Worm (Caenorhabditis elegans): Measurements from ENCODE around the gene H17B01.2.

Gene H17B01.2

DNA sequence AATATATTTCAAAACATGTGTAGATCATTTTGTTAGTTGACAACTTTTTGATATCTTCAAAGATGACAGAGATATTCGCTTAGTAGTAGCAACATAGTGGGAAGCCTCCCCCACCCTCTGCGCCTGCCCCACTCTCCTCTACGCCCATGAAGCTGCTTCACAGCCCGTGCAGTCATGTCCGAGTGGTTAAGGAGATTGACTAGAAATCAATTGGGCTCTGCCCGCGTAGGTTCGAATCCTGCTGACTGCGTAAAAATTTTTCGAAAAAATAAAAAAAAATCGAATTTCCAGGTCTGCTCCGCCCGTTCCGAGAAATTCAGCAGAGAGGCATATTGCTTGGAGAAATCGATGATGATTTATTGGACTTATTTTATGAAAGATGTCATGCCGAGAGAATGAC lies 49.5 kb downstream of the H17B01.2 start (continued):
- no peak for TF ChIP-seq fkh-3 (tag; optimal IDR thresholded peaks at IDR 0.05)
- TF ChIP-seq egrh-3 (GFP tag; IDR thresholded peaks at IDR 0.05) = no peak
- TF ChIP-seq attf-3 (GFP tag; conservative IDR thresholded peaks at IDR 0.05) = 0 out of 2 replicates have a peak, but pooled peaks have one; percentile 32
- no peak for TF ChIP-seq F33H1.4 (GFP tag; IDR thresholded peaks at IDR 0.05)
- TF ChIP-seq mcd-1 (GFP tag; IDR thresholded peaks at IDR 0.05) = peak; percentile 58
- TF ChIP-seq T07F8.4 (tag; optimal IDR thresholded peaks at IDR 0.05) = no peak
- no peak for TF ChIP-seq hrde-1 (tag; optimal IDR thresholded peaks at IDR 0.05; ENCODE audit: borderline replicate concordance)
- peak; percentile 86 for TF ChIP-seq B0261.1 (tag; optimal IDR thresholded peaks at IDR 0.05)
- peak; percentile 39 for TF ChIP-seq lin-54 (GFP tag; optimal IDR thresholded peaks at IDR 0.05)
- TF ChIP-seq ztf-18 (tag; optimal IDR thresholded peaks at IDR 0.05) = peak; percentile 41
- TF ChIP-seq him-1 (tag; optimal IDR thresholded peaks at IDR 0.05) = peak; percentile 44
- TF ChIP-seq let-607 (tag; optimal IDR thresholded peaks at IDR 0.05) = peak in 1 of 2 experiments; percentile 7
- TF ChIP-seq hsf-1 (GFP tag; IDR thresholded peaks at IDR 0.05) = no peak
- TF ChIP-seq ceh-100 (GFP tag; IDR thresholded peaks at IDR 0.05) = no peak
- no peak for TF ChIP-seq lin-40 (tag; optimal IDR thresholded peaks at IDR 0.05)
- TF ChIP-seq F23B12.7 (tag; optimal IDR thresholded peaks at IDR 0.05; ENCODE audit: insufficient read depth) = peak; percentile 55
- TF ChIP-seq lir-1 (GFP tag; conservative IDR thresholded peaks at IDR 0.05) = no peak
- TF ChIP-seq ceh-27 (GFP tag; optimal IDR thresholded peaks at IDR 0.05) = peak; percentile 26
- no peak for TF ChIP-seq ztf-26 (tag; optimal IDR thresholded peaks at IDR 0.05)
- TF ChIP-seq akir-1 (GFP tag; optimal IDR thresholded peaks at IDR 0.05) = no peak
- TF ChIP-seq B0035.1 (tag; optimal IDR thresholded peaks at IDR 0.05) = no peak
- TF ChIP-seq madf-10 (tag; optimal IDR thresholded peaks at IDR 0.05) = peak; percentile 47
- TF ChIP-seq hmg-1.2 (GFP tag; IDR thresholded peaks at IDR 0.05) = peak; percentile 77
- TF ChIP-seq ZK185.1 (tag; optimal IDR thresholded peaks at IDR 0.05; ENCODE audit: poor library complexity, severe bottlenecking) = peak; percentile 15
- TF ChIP-seq T26A5.8 (tag; optimal IDR thresholded peaks at IDR 0.05) = no peak
- peak; percentile 28; the same call in 1 of the 2 replicates for TF ChIP-seq D2030.7 (GFP tag; IDR thresholded peaks at IDR 0.05)
- peak in 1 of 3 experiments; percentile 45 for TF ChIP-seq lin-35 (GFP tag; optimal IDR thresholded peaks at IDR 0.05)
- no peak for TF ChIP-seq mes-4 (tag; optimal IDR thresholded peaks at IDR 0.05)
- TF ChIP-seq nfya-2 (GFP tag; IDR thresholded peaks at IDR 0.05) = no peak
- TF ChIP-seq dpl-1 (GFP tag; optimal IDR thresholded peaks at IDR 0.05) = no peak
- TF ChIP-seq tbp1 (GFP tag; optimal IDR thresholded peaks at IDR 0.05) = peak; percentile 95
- peak; percentile 60; the same call in 1 of the 2 replicates for TF ChIP-seq ztf-25 (GFP tag; IDR thresholded peaks at IDR 0.05)
- no peak for TF ChIP-seq ama-1 (optimal IDR thresholded peaks at IDR 0.05)
- TF ChIP-seq ama-1 (GFP tag; optimal IDR thresholded peaks at IDR 0.05) = peak in 1 of 2 experiments; percentile 25
- no peak for TF ChIP-seq madf-8 (GFP tag; conservative IDR thresholded peaks at IDR 0.05)
